Worm (Caenorhabditis elegans) whole organism, early embryonic: ENCODE results near the gene nspc-13.

ENCODE experiments used
- B0310.2 ChIP-seq: sonication (generic microtip); optimal IDR thresholded peaks from 2 replicates; lab custom pipeline; 2016; ENCODE audit warnings: mild to moderate bottlenecking, missing genetic modification characterization, missing compliant biosample characterization
- F13C5.2 ChIP-seq: sonication (generic microtip); optimal IDR thresholded peaks from 2 replicates; lab custom pipeline; 2017; ENCODE audit warnings: mild to moderate bottlenecking, missing genetic modification characterization, inconsistent platforms, missing compliant biosample characterization
- aly-1 ChIP-seq: sonication (generic microtip); optimal IDR thresholded peaks from 2 replicates; lab custom pipeline; 2016; ENCODE audit warnings: missing genetic modification characterization, missing compliant biosample characterization
- ama-1 ChIP-seq: fragments of 150-350 bp; optimal IDR thresholded peaks from 2 replicates; lab custom pipeline; 2014
- ceh-13 ChIP-seq: fragments of 200-800 bp; sonication (Bioruptor generic); optimal IDR thresholded peaks from 2 replicates; lab custom pipeline; 2018; ENCODE audit warnings: mild to moderate bottlenecking, missing genetic modification characterization, missing compliant biosample characterization
- ceh-36 ChIP-seq: sonication (generic microtip); optimal IDR thresholded peaks from 2 replicates; lab custom pipeline; 2016; ENCODE audit warnings: missing genetic modification characterization, inconsistent platforms, missing compliant biosample characterization
- ets-7 ChIP-seq: sonication (generic microtip); optimal IDR thresholded peaks from 2 replicates; lab custom pipeline; 2016; ENCODE audit warnings: missing genotype, missing genetic modification characterization, missing compliant biosample characterization
- flt-1 ChIP-seq: fragments of 200-800 bp; sonication (Bioruptor generic); IDR thresholded peaks from 2 replicates; pipeline ENCODE4 v1.3.6; 2022; ENCODE audit warnings: missing genetic modification characterization, missing compliant biosample characterization
- hmbx-1 ChIP-seq: sonication (generic microtip); optimal IDR thresholded peaks from 2 replicates; lab custom pipeline; 2016; ENCODE audit warnings: mild to moderate bottlenecking, missing genetic modification characterization, missing compliant biosample characterization
- hmg-4 ChIP-seq: fragments of 200-800 bp; sonication (Bioruptor generic); optimal IDR thresholded peaks from 2 replicates; lab custom pipeline; 2018; ENCODE audit warnings: mild to moderate bottlenecking, missing genetic modification characterization, missing compliant biosample characterization
- hnd-1 ChIP-seq: sonication (generic microtip); optimal IDR thresholded peaks from 2 replicates; lab custom pipeline; 2016; ENCODE audit warnings: missing genetic modification characterization, missing compliant biosample characterization
- pes-1 ChIP-seq: fragments of 200-800 bp; sonication (Bioruptor generic); IDR thresholded peaks from 2 replicates; pipeline ENCODE4 v1.3.6; 2022; ENCODE audit warnings: missing genetic modification reagents, missing genetic modification characterization, missing compliant biosample characterization
- scrt-1 ChIP-seq: fragments of 200-800 bp; sonication (Bioruptor generic); IDR thresholded peaks from 2 replicates; pipeline ENCODE4 v1.3.6; 2022; ENCODE audit warnings: missing genetic modification characterization, missing compliant biosample characterization
- sea-1 ChIP-seq: fragments of 200-800 bp; sonication (Bioruptor generic); conservative IDR thresholded peaks from 2 replicates; pipeline ENCODE4 v1.3.6; 2022; ENCODE audit warnings: missing genetic modification characterization, missing compliant biosample characterization
- tbx-11 ChIP-seq: fragments of 200-800 bp; sonication (Bioruptor generic); IDR thresholded peaks from 2 replicates; pipeline ENCODE4 v1.3.6; 2022; ENCODE audit warnings: missing genetic modification characterization, missing compliant biosample characterization
- tbx-37 ChIP-seq: fragments of 200-800 bp; sonication (Bioruptor generic); conservative IDR thresholded peaks from 2 replicates; pipeline ENCODE4 v1.3.6; 2022; ENCODE audit warnings: missing genetic modification reagents, missing genetic modification characterization, missing compliant biosample characterization
- tra-4 ChIP-seq: sonication (generic microtip); optimal IDR thresholded peaks from 2 replicates; lab custom pipeline; 2017; ENCODE audit warnings: missing genetic modification characterization, missing compliant biosample characterization

The nspc-13 gene

ce11 chrX:12323439-12323838 is 33.8 kb upstream of the nspc-13 start, which contains the start of gene srd-40:
TSS of gene srd-40 (plus strand) at chrX:12323739.
- TF ChIP-seq F13C5.2 (tag; lab: Kevin White, UChicago): no peak
- no peak for TF ChIP-seq sea-1 (GFP tag; lab: Robert Waterston, UW)
- no peak for TF ChIP-seq tbx-11 (GFP tag; lab: Robert Waterston, UW)
- no peak for TF ChIP-seq hmbx-1
- TF ChIP-seq flt-1 (GFP tag; lab: Robert Waterston, UW): no peak

- TF ChIP-seq sea-1 (GFP tag; lab: Robert Waterston, UW) (no peak), B0310.2 (tag; lab: Kevin White, UChicago) (no peak), scrt-1 (no peak), flt-1 (GFP tag; lab: Robert Waterston, UW) (no peak), tbx-11 (GFP tag; lab: Robert Waterston, UW) (no peak), ceh-36 (no peak), pes-1 (GFP tag; lab: Robert Waterston, UW) (no peak), ceh-13 (no peak), hmbx-1 (no peak), ama-1 (lab: Kevin White, UChicago) (no peak), aly-1 (tag; lab: Kevin White, UChicago) (no peak), hnd-1 (tag; lab: Kevin White, UChicago) (no peak), ets-7 (tag; lab: Kevin White, UChicago) (no peak), tra-4 (no peak), F13C5.2 (tag; lab: Kevin White, UChicago) (no peak), tbx-37 (GFP tag; lab: Robert Waterston, UW) (no peak)
Observed at ce11 chrX:12326424-12326823, 30.8 kb upstream of the nspc-13 start, which contains the start of gene srd-41. TSS of gene srd-41 (plus strand) at chrX:12326724.

ce11 chrX:12328676-12329075 is 28.6 kb upstream of the nspc-13 start, which contains the start of gene srd-45:
TSS of gene srd-45 (plus strand) at chrX:12328976.
- TF ChIP-seq ceh-36: no peak
- TF ChIP-seq hnd-1 (tag; lab: Kevin White, UChicago): no peak
- no peak for TF ChIP-seq hmbx-1
- TF ChIP-seq pes-1 (GFP tag; lab: Robert Waterston, UW): no peak
- TF ChIP-seq scrt-1: no peak
- no peak for TF ChIP-seq flt-1 (GFP tag; lab: Robert Waterston, UW)
- TF ChIP-seq ets-7 (tag; lab: Kevin White, UChicago): no peak
- no peak for TF ChIP-seq sea-1 (GFP tag; lab: Robert Waterston, UW)
- no peak for TF ChIP-seq B0310.2 (tag; lab: Kevin White, UChicago)
- TF ChIP-seq F13C5.2 (tag; lab: Kevin White, UChicago): no peak
- TF ChIP-seq tra-4: no peak
- TF ChIP-seq tbx-37 (GFP tag; lab: Robert Waterston, UW): no peak
- TF ChIP-seq aly-1 (tag; lab: Kevin White, UChicago): no peak
- no peak for TF ChIP-seq hmg-4 (GFP tag; lab: Kevin White, UChicago)
- no peak for TF ChIP-seq ama-1 (lab: Kevin White, UChicago)
- TF ChIP-seq tbx-11 (GFP tag; lab: Robert Waterston, UW): no peak
- TF ChIP-seq ceh-13: no peak

ce11 chrX:12331795-12332194 is 25.4 kb upstream of the nspc-13 start, which contains the start of gene srd-46:
TSS of gene srd-46 (plus strand) at chrX:12332095.
- TF ChIP-seq scrt-1 (no peak), ceh-36 (no peak), tbx-11 (GFP tag; lab: Robert Waterston, UW) (no peak), flt-1 (GFP tag; lab: Robert Waterston, UW) (no peak), hnd-1 (tag; lab: Kevin White, UChicago) (no peak), sea-1 (GFP tag; lab: Robert Waterston, UW) (no peak), tbx-37 (GFP tag; lab: Robert Waterston, UW) (no peak), tra-4 (no peak), F13C5.2 (tag; lab: Kevin White, UChicago) (no peak), B0310.2 (tag; lab: Kevin White, UChicago) (no peak), ama-1 (lab: Kevin White, UChicago) (no peak), hmbx-1 (no peak), ceh-13 (no peak), pes-1 (GFP tag; lab: Robert Waterston, UW) (no peak), aly-1 (tag; lab: Kevin White, UChicago) (no peak), ets-7 (tag; lab: Kevin White, UChicago) (no peak), hmg-4 (GFP tag; lab: Kevin White, UChicago) (no peak)

ce11 chrX:12333479-12333878 is 23.7 kb upstream of the nspc-13 start, which contains the start of gene srd-47:
TSS of gene srd-47 (plus strand) at chrX:12333642.
- TF ChIP-seq tbx-11 (GFP tag; lab: Robert Waterston, UW) (no peak), aly-1 (tag; lab: Kevin White, UChicago) (no peak), ceh-13 (no peak), sea-1 (GFP tag; lab: Robert Waterston, UW) (no peak), ama-1 (lab: Kevin White, UChicago) (no peak), ets-7 (tag; lab: Kevin White, UChicago) (no peak), hmg-4 (GFP tag; lab: Kevin White, UChicago) (no peak), hnd-1 (tag; lab: Kevin White, UChicago) (no peak), tbx-37 (GFP tag; lab: Robert Waterston, UW) (no peak), tra-4 (no peak), ceh-36 (no peak), B0310.2 (tag; lab: Kevin White, UChicago) (no peak), flt-1 (GFP tag; lab: Robert Waterston, UW) (no peak), pes-1 (GFP tag; lab: Robert Waterston, UW) (no peak), F13C5.2 (tag; lab: Kevin White, UChicago) (no peak), hmbx-1 (no peak)

- no peak for TF ChIP-seq B0310.2 (tag; lab: Kevin White, UChicago)
- TF ChIP-seq F13C5.2 (tag; lab: Kevin White, UChicago): no peak
- TF ChIP-seq hmg-4 (GFP tag; lab: Kevin White, UChicago): no peak
- TF ChIP-seq ceh-13: no peak
- TF ChIP-seq aly-1 (tag; lab: Kevin White, UChicago): no peak
- TF ChIP-seq scrt-1: no peak
- no peak for TF ChIP-seq hmbx-1
- no peak for TF ChIP-seq pes-1 (GFP tag; lab: Robert Waterston, UW)
- no peak for TF ChIP-seq sea-1 (GFP tag; lab: Robert Waterston, UW)
- TF ChIP-seq flt-1 (GFP tag; lab: Robert Waterston, UW): no peak
- no peak for TF ChIP-seq ama-1 (lab: Kevin White, UChicago)
- TF ChIP-seq tbx-37 (GFP tag; lab: Robert Waterston, UW): no peak
- TF ChIP-seq ets-7 (tag; lab: Kevin White, UChicago): no peak
- TF ChIP-seq tbx-11 (GFP tag; lab: Robert Waterston, UW): no peak
- no peak for TF ChIP-seq ceh-36
- TF ChIP-seq hnd-1 (tag; lab: Kevin White, UChicago): no peak
- no peak for TF ChIP-seq tra-4
Observed at ce11 chrX:12335808-12336207, 21.4 kb upstream of the nspc-13 start, which contains the start of gene srd-48. TSS of gene srd-48 (plus strand) at chrX:12336108.
